Worm (Caenorhabditis elegans) whole organism, late embryonic: ENCODE results near the gene sra-37.

Experiments
- C38D4.7 ChIP-seq: fragments of 200-800 bp; sonication (Bioruptor generic); optimal IDR thresholded peaks from 2 replicates; lab custom pipeline; 2018; ENCODE audit warnings: mild to moderate bottlenecking, missing genetic modification characterization, moderate library complexity, missing compliant biosample characterization
- ahr-1 ChIP-seq: sonication (generic microtip); optimal IDR thresholded peaks from 2 replicates; lab custom pipeline; 2016; ENCODE audit warnings: missing genetic modification characterization, missing compliant biosample characterization
- ceh-14 ChIP-seq: sonication (generic microtip); optimal IDR thresholded peaks from 2 replicates; lab custom pipeline; 2016; ENCODE audit warnings: missing genotype, missing genetic modification characterization, missing compliant biosample characterization
- ceh-19 ChIP-seq: fragments of 200-800 bp; sonication (Bioruptor generic); optimal IDR thresholded peaks from 2 replicates; lab custom pipeline; 2018; ENCODE audit warnings: mild to moderate bottlenecking, missing genetic modification characterization, missing compliant biosample characterization
- ceh-22 ChIP-seq: sonication (generic microtip); optimal IDR thresholded peaks from 2 replicates; lab custom pipeline; 2017; ENCODE audit warnings: missing biosample characterization, missing genetic modification characterization
- ceh-24 ChIP-seq: sonication (generic microtip); optimal IDR thresholded peaks from 2 replicates; lab custom pipeline; 2016; ENCODE audit warnings: mild to moderate bottlenecking, missing genetic modification characterization, missing compliant biosample characterization
- ceh-30 ChIP-seq: fragments of 150-350 bp; optimal IDR thresholded peaks from 2 replicates; lab custom pipeline; 2014; ENCODE audit warnings: missing biosample characterization, missing genetic modification characterization
- ceh-31 ChIP-seq: sonication (generic microtip); optimal IDR thresholded peaks from 2 replicates; lab custom pipeline; 2016; ENCODE audit warnings: missing genetic modification characterization, missing compliant biosample characterization
- ceh-34 ChIP-seq: sonication (generic microtip); optimal IDR thresholded peaks from 2 replicates; lab custom pipeline; 2016; ENCODE audit warnings: mild to moderate bottlenecking, missing genetic modification characterization, missing compliant biosample characterization
- ceh-45 ChIP-seq: fragments of 200-800 bp; sonication (Bioruptor generic); IDR thresholded peaks from 2 replicates; pipeline ENCODE4 v1.3.6; 2022; ENCODE audit warnings: missing genetic modification reagents, missing genetic modification characterization, missing compliant biosample characterization
- ceh-48 ChIP-seq: sonication (generic microtip); optimal IDR thresholded peaks from 2 replicates; lab custom pipeline; 2016; ENCODE audit warnings: missing genetic modification characterization, inconsistent platforms, missing compliant biosample characterization
- dmd-4 ChIP-seq: sonication (generic microtip); optimal IDR thresholded peaks from 2 replicates; lab custom pipeline; 2016; ENCODE audit warnings: borderline replicate concordance, missing genetic modification characterization, missing compliant biosample characterization
- dve-1 ChIP-seq: sonication (generic microtip); optimal IDR thresholded peaks from 2 replicates; lab custom pipeline; 2017; ENCODE audit warnings: antibody characterized with exemption, mild to moderate bottlenecking, missing genetic modification characterization, missing compliant biosample characterization
- elt-2 ChIP-seq: sonication (generic microtip); optimal IDR thresholded peaks from 2 replicates; lab custom pipeline; 2016; ENCODE audit warnings: missing genetic modification reagents, missing genetic modification characterization, missing compliant biosample characterization
- elt-4 ChIP-seq: sonication (generic microtip); optimal IDR thresholded peaks from 2 replicates; lab custom pipeline; 2016; ENCODE audit warnings: missing genetic modification characterization, missing compliant biosample characterization
- ets-4 ChIP-seq: sonication (generic microtip); optimal IDR thresholded peaks from 2 replicates; lab custom pipeline; 2016; ENCODE audit warnings: missing genetic modification characterization, missing compliant biosample characterization
- fkh-10 ChIP-seq: fragments of 150-350 bp; optimal IDR thresholded peaks from 2 replicates; lab custom pipeline; 2014; ENCODE audit warnings: missing biosample characterization, missing genetic modification reagents, missing genetic modification characterization
- fkh-6 ChIP-seq: sonication (generic microtip); optimal IDR thresholded peaks from 2 replicates; lab custom pipeline; 2016; ENCODE audit warnings: missing genetic modification characterization, missing compliant biosample characterization
- gmeb-2 ChIP-seq: sonication (generic microtip); optimal IDR thresholded peaks from 2 replicates; lab custom pipeline; 2016; ENCODE audit warnings: missing genetic modification characterization, inconsistent platforms, missing compliant biosample characterization
- hlh-15 ChIP-seq: sonication (generic microtip); optimal IDR thresholded peaks from 2 replicates; lab custom pipeline; 2016; ENCODE audit warnings: missing genetic modification characterization, missing compliant biosample characterization
- hlh-6 ChIP-seq: sonication (generic microtip); optimal IDR thresholded peaks from 2 replicates; lab custom pipeline; 2016; ENCODE audit warnings: missing genotype, missing genetic modification characterization, missing compliant biosample characterization
- hlh-8 ChIP-seq: sonication (generic microtip); optimal IDR thresholded peaks from 2 replicates; lab custom pipeline; 2016; ENCODE audit warnings: missing genotype, missing genetic modification characterization, missing compliant biosample characterization
- mec-3 ChIP-seq: sonication (generic microtip); optimal IDR thresholded peaks from 2 replicates; lab custom pipeline; 2016; ENCODE audit warnings: borderline replicate concordance, missing genetic modification characterization, missing compliant biosample characterization
- nhr-232 ChIP-seq: sonication (generic microtip); optimal IDR thresholded peaks from 2 replicates; lab custom pipeline; 2016; ENCODE audit warnings: missing genetic modification characterization, missing compliant biosample characterization
- npax-4 ChIP-seq: sonication (generic microtip); optimal IDR thresholded peaks from 2 replicates; lab custom pipeline; 2016; ENCODE audit warnings: missing genetic modification characterization, missing compliant biosample characterization
- pag-3 ChIP-seq: sonication (generic microtip); optimal IDR thresholded peaks from 2 replicates; lab custom pipeline; 2016; ENCODE audit warnings: missing compliant biosample characterization, missing genetic modification characterization, borderline replicate concordance
- pha-4 ChIP-seq: fragments of 150-350 bp; optimal IDR thresholded peaks from 2 replicates; lab custom pipeline; 2018; ENCODE audit warnings: missing biosample characterization, missing genetic modification reagents, missing genetic modification characterization
- pqm-1 ChIP-seq: sonication (generic microtip); optimal IDR thresholded peaks from 2 replicates; lab custom pipeline; 2016; ENCODE audit warnings: missing genetic modification characterization, missing compliant biosample characterization
- pros-1 ChIP-seq: fragments of 150-350 bp; optimal IDR thresholded peaks from 2 replicates; lab custom pipeline; 2014; ENCODE audit warnings: missing biosample characterization, missing genetic modification reagents, missing genetic modification characterization
- ref-2 ChIP-seq: sonication (generic microtip); optimal IDR thresholded peaks from 2 replicates; lab custom pipeline; 2016; ENCODE audit warnings: missing genetic modification characterization, missing compliant biosample characterization
- sdc-2 ChIP-seq: sonication (generic microtip); optimal IDR thresholded peaks from 2 replicates; lab custom pipeline; 2016; ENCODE audit warnings: missing genotype, missing genetic modification characterization, missing compliant biosample characterization
- sox-2 ChIP-seq: fragments of 200-800 bp; sonication (Bioruptor generic); IDR thresholded peaks from 2 replicates; pipeline ENCODE4 v1.3.6; 2022; ENCODE audit warnings: missing genetic modification reagents, missing genetic modification characterization, missing compliant biosample characterization
- sox-4 ChIP-seq: sonication (generic microtip); optimal IDR thresholded peaks from 2 replicates; lab custom pipeline; 2017; ENCODE audit warnings: mild to moderate bottlenecking, missing genetic modification characterization, inconsistent platforms, missing compliant biosample characterization
- tbx-2 ChIP-seq: sonication (generic microtip); optimal IDR thresholded peaks from 2 replicates; lab custom pipeline; 2016; ENCODE audit warnings: missing genetic modification characterization, missing compliant biosample characterization
- tbx-7 ChIP-seq: sonication (generic microtip); optimal IDR thresholded peaks from 2 replicates; lab custom pipeline; 2016; ENCODE audit warnings: missing genotype, missing genetic modification characterization, missing compliant biosample characterization
- ttx-3 ChIP-seq: sonication (generic microtip); optimal IDR thresholded peaks from 2 replicates; lab custom pipeline; 2016; ENCODE audit warnings: missing genetic modification reagents, missing genetic modification characterization, missing compliant biosample characterization
- unc-3 ChIP-seq, 2 experiments: fragments of 200-800 bp in 1 of 2; sonication (Bioruptor generic) in 1 of 2; sonication (generic microtip) in 1 of 2; conservative IDR thresholded peaks in 1 of 2; optimal IDR thresholded peaks in 1 of 2; 2 replicates each; pipeline versions ENCODE4 v1.3.6 to Lab custom; 2016 to 2022; ENCODE audit warnings: missing compliant biosample characterization in 2 of 2, missing genetic modification characterization in 2 of 2, missing genetic modification reagents in 1 of 2
- unc-42 ChIP-seq: sonication (generic microtip); optimal IDR thresholded peaks from 2 replicates; lab custom pipeline; 2016; ENCODE audit warnings: missing genotype, missing genetic modification characterization, missing compliant biosample characterization
- unc-55 ChIP-seq: sonication (generic microtip); optimal IDR thresholded peaks from 2 replicates; lab custom pipeline; 2017; ENCODE audit warnings: missing biosample characterization, missing genetic modification reagents, missing genetic modification characterization
- unc-86 ChIP-seq: sonication (generic microtip); optimal IDR thresholded peaks from 2 replicates; lab custom pipeline; 2016; ENCODE audit warnings: missing genetic modification characterization, missing compliant biosample characterization
- ztf-16 ChIP-seq: sonication (generic microtip); optimal IDR thresholded peaks from 2 replicates; lab custom pipeline; 2017; ENCODE audit warnings: missing genetic modification characterization, missing compliant biosample characterization

sra-37 gene

ce11 chrX:13893256-13893655 is at the start of gene sra-37:
Gene sra-37, minus strand, starts transcription at chrX:13893356.
- TF ChIP-seq npax-4 (tag; lab: Kevin White, UChicago) (no peak), pros-1 (tag; lab: Kevin White, UChicago) (no peak), ttx-3 (tag; lab: Kevin White, UChicago) (no peak), ceh-24 (tag; lab: Kevin White, UChicago) (no peak), gmeb-2 (no peak), ceh-48 (no peak), elt-2 (no peak), hlh-15 (no peak), ref-2 (tag; lab: Kevin White, UChicago) (no peak), tbx-7 (tag; lab: Kevin White, UChicago) (no peak), dmd-4 (tag; lab: Kevin White, UChicago) (no peak), ceh-22 (tag; lab: Kevin White, UChicago) (no peak), dve-1 (no peak), C38D4.7 (no peak), ztf-16 (tag; lab: Kevin White, UChicago) (no peak)

- TF ChIP-seq nhr-232 (tag; lab: Kevin White, UChicago) (no peak), hlh-6 (no peak), pag-3 (tag; lab: Kevin White, UChicago) (no peak), ets-4 (tag; lab: Kevin White, UChicago) (no peak), sox-2 (GFP tag; lab: Robert Waterston, UW) (no peak), sox-4 (tag; lab: Kevin White, UChicago) (no peak), mec-3 (tag; lab: Kevin White, UChicago) (no peak), fkh-6 (tag; lab: Kevin White, UChicago) (no peak), fkh-10 (GFP tag; lab: Kevin White, UChicago) (no peak)
These were observed 48.7 kb upstream of the sra-37 start for ce11 chrX:13941865-13942264.

ce11 chrX:13941296-13941695 is 48.1 kb upstream of the sra-37 start:
- TF ChIP-seq unc-55 (GFP tag; lab: Kevin White, UChicago) (peak; percentile 24), npax-4 (tag; lab: Kevin White, UChicago) (no peak)

- TF ChIP-seq ttx-3 (tag; lab: Kevin White, UChicago): no peak
- no peak for TF ChIP-seq gmeb-2
- no peak for TF ChIP-seq pqm-1 (tag; lab: Kevin White, UChicago)
- TF ChIP-seq tbx-7 (tag; lab: Kevin White, UChicago): no peak
- no peak for TF ChIP-seq pha-4
- TF ChIP-seq unc-3 (GFP tag; conservative IDR thresholded peaks at IDR 0.05; lab: Robert Waterston, UW): no peak
- TF ChIP-seq unc-3 (tag; optimal IDR thresholded peaks at IDR 0.05; lab: Kevin White, UChicago): no peak
- TF ChIP-seq unc-55 (GFP tag; lab: Kevin White, UChicago): no peak
- TF ChIP-seq tbx-2: no peak
- TF ChIP-seq ceh-19 (GFP tag; lab: Kevin White, UChicago): no peak
These were observed 47.1 kb upstream of the sra-37 start for ce11 chrX:13940287-13940686.

- no peak for TF ChIP-seq unc-42 (tag; lab: Kevin White, UChicago)
- TF ChIP-seq hlh-6: no peak
- no peak for TF ChIP-seq ttx-3 (tag; lab: Kevin White, UChicago)
- no peak for TF ChIP-seq sox-4 (tag; lab: Kevin White, UChicago)
- TF ChIP-seq sdc-2 (tag; lab: Kevin White, UChicago): no peak
- TF ChIP-seq unc-86 (tag; lab: Kevin White, UChicago): no peak
- no peak for TF ChIP-seq hlh-8 (tag; lab: Kevin White, UChicago)
- no peak for TF ChIP-seq ceh-30 (tag; lab: Kevin White, UChicago)
- TF ChIP-seq gmeb-2: no peak
- no peak for TF ChIP-seq ceh-14
- TF ChIP-seq pag-3 (tag; lab: Kevin White, UChicago): no peak
- TF ChIP-seq ceh-31 (tag; lab: Kevin White, UChicago): no peak
- no peak for TF ChIP-seq ceh-34 (tag; lab: Kevin White, UChicago)
- TF ChIP-seq ahr-1 (tag; lab: Kevin White, UChicago): no peak
- TF ChIP-seq ceh-45 (GFP tag; lab: Robert Waterston, UW): no peak
- no peak for TF ChIP-seq elt-4 (tag; lab: Kevin White, UChicago)
- no peak for TF ChIP-seq pqm-1 (tag; lab: Kevin White, UChicago)
- TF ChIP-seq fkh-6 (tag; lab: Kevin White, UChicago): no peak
- no peak for TF ChIP-seq tbx-2
- TF ChIP-seq, all 69 proteins: peak for 0
These were observed 46.2 kb upstream of the sra-37 start for ce11 chrX:13939388-13939787.
